Worm (Caenorhabditis elegans) whole organism, midembryonic: ENCODE results near the gene Y7A5A.13.

ENCODE experiments used
- cog-1 ChIP-seq: sonication (generic microtip); optimal IDR thresholded peaks from 2 replicates; lab custom pipeline; 2016; ENCODE audit warnings: missing genetic modification characterization, missing compliant biosample characterization
- flt-1 ChIP-seq: fragments of 200-800 bp; sonication (Bioruptor generic); IDR thresholded peaks from 2 replicates; pipeline ENCODE4 v1.3.6; 2022; ENCODE audit warnings: missing genetic modification characterization, missing compliant biosample characterization
- klf-2 ChIP-seq: fragments of 200-800 bp; sonication (Bioruptor generic); conservative IDR thresholded peaks from 2 replicates; pipeline ENCODE4 v1.3.6; 2022; ENCODE audit warnings: missing genetic modification reagents, missing genetic modification characterization, missing compliant biosample characterization
- med-1 ChIP-seq: sonication (generic microtip); optimal IDR thresholded peaks from 2 replicates; lab custom pipeline; 2017; ENCODE audit warnings: missing genetic modification characterization, mild to moderate bottlenecking, missing compliant biosample characterization, antibody characterized with exemption, missing genetic modification reagents; ENCODE audit not compliant: insufficient read depth
- ref-1 ChIP-seq: fragments of 200-800 bp; sonication (Bioruptor generic); conservative IDR thresholded peaks from 2 replicates; pipeline ENCODE4 v1.3.6; 2022; ENCODE audit warnings: missing genetic modification reagents, missing genetic modification characterization, missing compliant biosample characterization
- tab-1 ChIP-seq: fragments of 200-800 bp; sonication (Bioruptor generic); IDR thresholded peaks from 2 replicates; pipeline ENCODE4 v1.3.6; 2022; ENCODE audit warnings: missing genetic modification characterization, missing compliant biosample characterization
- ztf-23 ChIP-seq: fragments of 200-800 bp; sonication (Bioruptor generic); IDR thresholded peaks from 2 replicates; pipeline ENCODE4 v1.3.6; 2022; ENCODE audit warnings: missing genetic modification reagents, missing genetic modification characterization, missing compliant biosample characterization
- ztf-29 ChIP-seq: fragments of 200-800 bp; sonication (Bioruptor generic); IDR thresholded peaks from 2 replicates; pipeline ENCODE4 v1.3.6; 2022; ENCODE audit warnings: missing genetic modification reagents, missing genetic modification characterization, missing compliant biosample characterization

ce11 chrX:15731668-15732067, 42.0 kb upstream of the Y7A5A.13 start, which contains the start of gene lin-15A:
- TF ChIP-seq ztf-23 (no peak), ztf-29 (GFP tag; lab: Robert Waterston, UW) (no peak), klf-2 (no peak), tab-1 (GFP tag; lab: Robert Waterston, UW) (no peak), flt-1 (GFP tag; lab: Robert Waterston, UW) (no peak), med-1 (GFP tag; lab: Kevin White, UChicago) (no peak), ref-1 (GFP tag; lab: Robert Waterston, UW) (no peak), cog-1 (tag; lab: Kevin White, UChicago) (no peak)
